Fruit fly (Drosophila melanogaster): Measurements from ENCODE around the gene msd5.

msd5 gene

dm6 chr3L:1298509-1298908, 34.4 kb downstream of the msd5 start, which contains the start of gene scf (continued):
- TF ChIP-seq abd-A (tag; optimal IDR thresholded peaks at IDR 0.05) (no peak), Dek (tag; optimal IDR thresholded peaks at IDR 0.05) (no peak), BEAF-32 (GFP tag; optimal IDR thresholded peaks at IDR 0.05) (peak; percentile 40), CG3163 (GFP tag; optimal IDR thresholded peaks at IDR 0.05) (peak; percentile 37), CG8924 (tag; optimal IDR thresholded peaks at IDR 0.05) (peak; percentile 15), CoRest (tag; optimal IDR thresholded peaks at IDR 0.05) (no peak), Rfx (GFP tag; IDR thresholded peaks at IDR 0.05) (peak; percentile 59), vnd (GFP tag; IDR thresholded peaks at IDR 0.05; ENCODE audit: partially characterized antibody) (peak; percentile 44; the same call in 1 of the 3 replicates), CG13894 (tag; optimal IDR thresholded peaks at IDR 0.05) (peak; percentile 40), ems (GFP tag; optimal IDR thresholded peaks at IDR 0.05) (no peak), CG14710 (tag; optimal IDR thresholded peaks at IDR 0.05) (peak; percentile 36), aop (GFP tag; IDR thresholded peaks at IDR 0.05) (no peak), br (optimal IDR thresholded peaks at IDR 0.05) (no peak), rib (GFP tag; IDR thresholded peaks at IDR 0.05) (0 out of 2 replicates have a peak, but pooled peaks have one; percentile 13), CG1792 (GFP tag; optimal IDR thresholded peaks at IDR 0.05) (no peak), otp (GFP tag; IDR thresholded peaks at IDR 0.05) (peak; percentile 12; the same call in 1 of the 3 replicates), Myb (GFP tag; optimal IDR thresholded peaks at IDR 0.05) (peak; percentile 20), CG7271 (tag; optimal IDR thresholded peaks at IDR 0.05) (no peak), Dp (GFP tag; optimal IDR thresholded peaks at IDR 0.05) (peak; percentile 91), hkb (optimal IDR thresholded peaks at IDR 0.05) (no peak), hkb (GFP tag; IDR thresholded peaks at IDR 0.05) (peak; percentile 48), CG34422 (GFP tag; IDR thresholded peaks at IDR 0.05) (peak; percentile 73; the same call in 2 of the 3 replicates), sens-2 (GFP tag; IDR thresholded peaks at IDR 0.05) (0 out of 2 replicates have a peak, but pooled peaks have one; percentile 11), Aef1 (GFP tag; IDR thresholded peaks at IDR 0.05) (0 out of 3 replicates have a peak, but pooled peaks have one; percentile 24), CG15514 (GFP tag; optimal IDR thresholded peaks at IDR 0.05) (peak; percentile 96), CG9797 (GFP tag; optimal IDR thresholded peaks at IDR 0.05) (peak; percentile 1), amos (GFP tag; IDR thresholded peaks at IDR 0.05; ENCODE audit: partially characterized antibody) (peak; percentile 27; the same call in 1 of the 2 replicates), ssp (GFP tag; IDR thresholded peaks at IDR 0.05) (peak; percentile 55), CG7928 (GFP tag; optimal IDR thresholded peaks at IDR 0.05) (no peak), Optix (GFP tag; IDR thresholded peaks at IDR 0.05) (no peak), CG3847 (GFP tag; IDR thresholded peaks at IDR 0.05) (peak; percentile 48), CG18599 (GFP tag; optimal IDR thresholded peaks at IDR 0.05) (no peak), CG11085 (GFP tag; IDR thresholded peaks at IDR 0.05) (no peak), pan (optimal IDR thresholded peaks at IDR 0.05) (no peak), pan (GFP tag; optimal IDR thresholded peaks at IDR 0.05 in 1 of 2, IDR thresholded peaks at IDR 0.05 in 1 of 2) (peak in 1 of 2 experiments; percentile 37), MTF-1 (GFP tag; optimal IDR thresholded peaks at IDR 0.05; ENCODE audit: borderline replicate concordance) (peak; percentile 24), trem (tag; optimal IDR thresholded peaks at IDR 0.05) (peak; percentile 71), gro (GFP tag; optimal IDR thresholded peaks at IDR 0.05) (peak; percentile 60), Awh (GFP tag; IDR thresholded peaks at IDR 0.05) (0 out of 2 replicates have a peak, but pooled peaks have one; percentile 30), Nf-YA (GFP tag; IDR thresholded peaks at IDR 0.05) (no peak), z (GFP tag; IDR thresholded peaks at IDR 0.05) (peak; percentile 57; the same call in 1 of the 3 replicates), CG10267 (tag; optimal IDR thresholded peaks at IDR 0.05) (peak; percentile 17), lov (optimal IDR thresholded peaks at IDR 0.05) (no peak), lov (GFP tag; IDR thresholded peaks at IDR 0.05) (peak; percentile 54; the same call in 1 of the 3 replicates), CG8281 (tag; optimal IDR thresholded peaks at IDR 0.05) (no peak), sug (tag; optimal IDR thresholded peaks at IDR 0.05) (peak; percentile 40), CG42726 (GFP tag; IDR thresholded peaks at IDR 0.05; ENCODE audit: partially characterized antibody) (0 out of 2 replicates have a peak, but pooled peaks have one; percentile 48), E2f2 (GFP tag; IDR thresholded peaks at IDR 0.05) (peak; percentile 96), CG12071 (GFP tag; optimal IDR thresholded peaks at IDR 0.05) (peak; percentile 17), CG34224 (GFP tag; IDR thresholded peaks at IDR 0.05; ENCODE audit: partially characterized antibody) (peak; percentile 50)

Data from whole organism, embryonic.